Worm (Caenorhabditis elegans): ENCODE data around the gene mltn-1.

mltn-1 gene

DNA sequence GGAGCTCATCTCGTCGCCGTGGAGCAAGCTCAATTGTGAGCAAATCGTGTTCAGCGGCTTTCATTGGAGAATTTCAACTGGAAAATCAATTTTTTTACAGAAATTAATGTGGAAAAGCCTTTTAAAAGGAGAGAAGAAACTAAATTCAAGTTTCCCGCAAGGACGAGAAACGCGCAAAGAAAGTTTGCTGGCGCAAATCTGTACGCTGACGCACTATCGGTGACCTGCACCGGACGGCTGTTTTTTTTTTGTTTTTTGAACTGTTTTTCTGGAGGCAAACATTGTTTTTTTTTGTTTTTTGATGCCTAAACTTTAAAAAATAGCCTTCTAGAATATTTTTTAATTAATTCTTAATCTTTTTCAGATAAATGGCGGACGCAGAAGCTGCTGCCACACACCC, 11.9 kb upstream of the mltn-1 start, which contains the start of the genes hpr-17 and F32A11.1 (continued):
- TF ChIP-seq tbx-2 (tag; optimal IDR thresholded peaks at IDR 0.05) (peak; percentile 51), R02D3.7 (tag; optimal IDR thresholded peaks at IDR 0.05) (peak; percentile 64)

DNA sequence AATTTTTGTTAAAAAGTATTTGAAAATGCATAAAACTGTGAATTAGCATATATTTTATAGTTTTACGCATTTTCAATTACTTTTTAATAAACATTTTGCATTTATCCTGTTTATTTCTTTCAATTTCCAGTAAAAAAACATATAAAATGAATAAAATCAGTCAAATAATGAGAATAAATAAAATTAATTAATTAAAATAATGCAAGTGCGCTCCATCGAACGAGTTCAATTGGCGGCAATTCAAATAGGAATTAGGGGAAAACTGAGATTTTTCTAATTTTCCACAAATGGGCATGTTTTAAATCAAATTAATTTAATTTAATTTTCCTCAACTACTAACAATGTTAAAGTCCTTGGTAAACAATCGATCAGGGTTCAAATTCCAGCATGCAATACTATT, 11.0 kb upstream of the mltn-1 start:
- no peak for TF ChIP-seq ztf-4 (tag; optimal IDR thresholded peaks at IDR 0.05)
- no peak for TF ChIP-seq snpc-4 (tag; optimal IDR thresholded peaks at IDR 0.05)
- TF ChIP-seq ceh-9 (tag; optimal IDR thresholded peaks at IDR 0.05), result no peak
- no peak for TF ChIP-seq tbx-2 (tag; optimal IDR thresholded peaks at IDR 0.05)
- no peak for TF ChIP-seq lin-39 (tag; optimal IDR thresholded peaks at IDR 0.05)
- no peak for TF ChIP-seq ztf-11 (tag; optimal IDR thresholded peaks at IDR 0.05)
- no peak for TF ChIP-seq nhr-43 (tag; optimal IDR thresholded peaks at IDR 0.05; ENCODE audit: poor library complexity, severe bottlenecking)
- no peak for TF ChIP-seq nhr-28 (tag; optimal IDR thresholded peaks at IDR 0.05)
- TF ChIP-seq mml-1 (tag; optimal IDR thresholded peaks at IDR 0.05), result no peak
- TF ChIP-seq ama-1 (optimal IDR thresholded peaks at IDR 0.05), result no peak
- TF ChIP-seq fkh-10 (GFP tag; optimal IDR thresholded peaks at IDR 0.05), result no peak
- TF ChIP-seq eor-1 (tag; optimal IDR thresholded peaks at IDR 0.05), result no peak
- no peak for TF ChIP-seq nhr-77 (tag; optimal IDR thresholded peaks at IDR 0.05)
- no peak for TF ChIP-seq aly-2 (tag; optimal IDR thresholded peaks at IDR 0.05)
- TF ChIP-seq egl-27 (tag; optimal IDR thresholded peaks at IDR 0.05), result no peak
- TF ChIP-seq unc-39 (tag; optimal IDR thresholded peaks at IDR 0.05), result no peak
- TF ChIP-seq lin-15B (tag; optimal IDR thresholded peaks at IDR 0.05), result no peak

DNA sequence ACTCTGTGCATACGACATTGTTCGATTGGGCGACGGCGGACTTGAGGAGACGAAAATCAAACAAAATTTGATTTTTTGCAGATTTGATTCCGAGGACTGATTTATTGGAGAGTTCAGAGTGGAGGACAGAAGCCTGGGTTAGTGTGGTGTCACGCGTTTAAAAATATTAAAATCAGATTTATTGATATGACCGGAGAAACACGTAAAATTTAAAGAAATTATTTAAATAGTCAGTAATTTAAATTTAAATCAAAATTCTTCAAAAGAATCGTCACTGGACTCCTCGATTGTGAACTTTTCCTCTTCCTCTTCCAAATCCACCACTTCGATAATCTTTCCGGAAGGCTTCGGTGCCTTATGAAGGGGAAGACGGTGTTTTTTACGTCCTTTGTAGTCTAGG, 8.3 kb upstream of the mltn-1 start, which contains the start of gene spe-18:
Gene spe-18 (minus strand): TSS at position 101 of the 400 bp plus-strand sequence.
- no peak for TF ChIP-seq nhr-67 (tag; optimal IDR thresholded peaks at IDR 0.05)
- TF ChIP-seq nfya-1 (tag; optimal IDR thresholded peaks at IDR 0.05; ENCODE audit: insufficient read depth), result no peak
- TF ChIP-seq ztf-11 (tag; optimal IDR thresholded peaks at IDR 0.05), result no peak
- no peak for TF ChIP-seq ceh-9 (tag; optimal IDR thresholded peaks at IDR 0.05)
- TF ChIP-seq aly-2 (tag; optimal IDR thresholded peaks at IDR 0.05), result no peak
- TF ChIP-seq elt-3 (tag; optimal IDR thresholded peaks at IDR 0.05), result no peak
- no peak for TF ChIP-seq tbx-2 (tag; optimal IDR thresholded peaks at IDR 0.05)
- TF ChIP-seq ZK546.5 (tag; optimal IDR thresholded peaks at IDR 0.05), result no peak
- TF ChIP-seq egl-5 (tag; optimal IDR thresholded peaks at IDR 0.05), result no peak
- TF ChIP-seq lin-15B (tag; optimal IDR thresholded peaks at IDR 0.05), result no peak
- TF ChIP-seq sea-2 (GFP tag; optimal IDR thresholded peaks at IDR 0.05), result no peak
- no peak for TF ChIP-seq daf-12 (tag; optimal IDR thresholded peaks at IDR 0.05)
- TF ChIP-seq pqm-1 (tag; optimal IDR thresholded peaks at IDR 0.05), result no peak
- TF ChIP-seq ceh-16 (tag; optimal IDR thresholded peaks at IDR 0.05), result no peak
- no peak for TF ChIP-seq nhr-77 (tag; optimal IDR thresholded peaks at IDR 0.05)
- no peak for TF ChIP-seq fos-1 (tag; optimal IDR thresholded peaks at IDR 0.05)
- TF ChIP-seq mml-1 (tag; optimal IDR thresholded peaks at IDR 0.05), result no peak
- no peak for TF ChIP-seq skn-1 (tag; optimal IDR thresholded peaks at IDR 0.05)
- no peak for TF ChIP-seq ama-1 (optimal IDR thresholded peaks at IDR 0.05)

DNA sequence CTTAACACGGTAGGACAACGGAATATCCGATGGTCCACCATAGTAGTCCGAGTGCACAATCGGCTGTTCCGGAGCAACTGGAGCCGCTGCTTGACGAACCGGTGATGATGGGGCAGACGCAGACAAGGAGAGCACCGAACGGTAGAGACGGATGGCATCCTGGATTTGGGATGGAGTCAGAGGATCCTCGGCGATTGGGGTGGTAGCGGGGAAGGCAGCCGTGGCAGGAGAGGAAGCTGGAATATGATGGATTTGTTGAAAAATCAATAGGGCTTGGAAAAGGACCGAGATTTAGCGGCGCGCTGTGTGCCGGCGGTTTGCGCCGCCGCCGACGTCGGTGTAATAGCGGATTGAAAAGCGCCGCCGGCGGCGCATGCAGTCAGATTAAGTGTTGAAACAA, 7.4 kb upstream of the mltn-1 start:
- no peak for TF ChIP-seq elt-2 (tag; optimal IDR thresholded peaks at IDR 0.05)
- TF ChIP-seq nhr-23 (tag; optimal IDR thresholded peaks at IDR 0.05), result no peak
- no peak for TF ChIP-seq daf-12 (tag; optimal IDR thresholded peaks at IDR 0.05)
- TF ChIP-seq aly-2 (tag; optimal IDR thresholded peaks at IDR 0.05), result no peak

DNA sequence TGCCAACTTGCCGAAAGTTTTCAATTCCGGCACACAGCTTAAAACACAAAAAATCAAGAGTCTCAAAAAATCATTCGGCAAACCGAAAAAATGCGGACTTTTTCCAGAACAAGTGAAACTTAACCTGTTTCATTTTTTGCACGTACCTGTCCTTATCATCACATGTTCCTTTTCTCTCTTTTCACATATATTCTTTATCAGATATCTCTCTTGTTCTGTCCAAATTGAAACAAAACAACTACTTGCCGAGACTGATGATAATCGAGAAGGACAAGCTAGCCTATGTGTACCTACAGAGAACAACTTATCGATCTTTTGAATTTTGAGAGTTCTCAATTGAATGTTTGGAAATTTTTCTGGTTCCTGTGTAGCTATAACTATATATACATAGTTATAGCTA, 4.9 kb upstream of the mltn-1 start:
- TF ChIP-seq elt-3 (tag; optimal IDR thresholded peaks at IDR 0.05) (peak in 1 of 3 experiments; percentile 23), R02D3.7 (tag; optimal IDR thresholded peaks at IDR 0.05) (no peak), unc-62 (GFP tag; optimal IDR thresholded peaks at IDR 0.05) (peak; percentile 7), ceh-28 (tag; optimal IDR thresholded peaks at IDR 0.05) (no peak), nhr-25 (tag; optimal IDR thresholded peaks at IDR 0.05) (no peak), pha-4 (tag; optimal IDR thresholded peaks at IDR 0.05) (no peak), nhr-23 (tag; optimal IDR thresholded peaks at IDR 0.05) (peak; percentile 40), jun-1 (tag; optimal IDR thresholded peaks at IDR 0.05) (peak; percentile 8), nhr-43 (tag; optimal IDR thresholded peaks at IDR 0.05; ENCODE audit: poor library complexity, severe bottlenecking) (peak; percentile 83), nhr-77 (tag; optimal IDR thresholded peaks at IDR 0.05) (no peak)

All from whole organism, L3 larva.